Worm (Caenorhabditis elegans): ENCODE data around the gene skr-17.
A peak's percentile ranks its signal among the peaks of the same experiment; 100 is the strongest.

The skr-17 gene

ce11 chrII:7781102-7781616, 2.2 kb upstream of the skr-17 start, which contains the start of the genes snpc-1.1 and spdl-1:
Gene snpc-1.1 (minus strand): TSS chrII:7781301.
Gene spdl-1 (plus strand): TSS chrII:7781566.
- TF ChIP-seq mml-1 (tag; optimal IDR thresholded peaks at IDR 0.05) (no peak), jun-1 (tag; optimal IDR thresholded peaks at IDR 0.05) (no peak), nhr-25 (tag; optimal IDR thresholded peaks at IDR 0.05) (no peak), lin-15B (tag; optimal IDR thresholded peaks at IDR 0.05) (peak; percentile 57), hmg-11 (tag; optimal IDR thresholded peaks at IDR 0.05) (peak; percentile 14), sea-2 (GFP tag; optimal IDR thresholded peaks at IDR 0.05) (no peak), egl-27 (tag; optimal IDR thresholded peaks at IDR 0.05) (no peak), skn-1 (tag; optimal IDR thresholded peaks at IDR 0.05) (no peak), lin-39 (tag; optimal IDR thresholded peaks at IDR 0.05) (no peak), fkh-2 (tag; optimal IDR thresholded peaks at IDR 0.05) (no peak), eor-1 (tag; optimal IDR thresholded peaks at IDR 0.05) (no peak), nhr-28 (tag; optimal IDR thresholded peaks at IDR 0.05) (no peak), pha-4 (tag; optimal IDR thresholded peaks at IDR 0.05) (peak; percentile 51), nfya-1 (tag; optimal IDR thresholded peaks at IDR 0.05; ENCODE audit: insufficient read depth) (peak; percentile 48), ztf-11 (tag; optimal IDR thresholded peaks at IDR 0.05) (no peak)

ce11 chrII:7789605-7790004, 6.3 kb downstream of the skr-17 start:
- TF ChIP-seq ceh-9 (tag; optimal IDR thresholded peaks at IDR 0.05), result no peak
- no peak for TF ChIP-seq unc-39 (tag; optimal IDR thresholded peaks at IDR 0.05)
- TF ChIP-seq daf-12 (tag; optimal IDR thresholded peaks at IDR 0.05), result no peak
- TF ChIP-seq nhr-25 (tag; optimal IDR thresholded peaks at IDR 0.05), result peak; percentile 60
- no peak for TF ChIP-seq ceh-82 (tag; optimal IDR thresholded peaks at IDR 0.05)
- TF ChIP-seq jun-1 (tag; optimal IDR thresholded peaks at IDR 0.05), result no peak
- peak; percentile 17 for TF ChIP-seq ceh-28 (tag; optimal IDR thresholded peaks at IDR 0.05)
- TF ChIP-seq nhr-23 (tag; optimal IDR thresholded peaks at IDR 0.05), result peak; percentile 58
- no peak for TF ChIP-seq ceh-16 (tag; optimal IDR thresholded peaks at IDR 0.05)
- TF ChIP-seq elt-1 (tag; optimal IDR thresholded peaks at IDR 0.05), result peak; percentile 59
- TF ChIP-seq tbx-2 (tag; optimal IDR thresholded peaks at IDR 0.05), result no peak
- no peak for TF ChIP-seq nfya-1 (tag; optimal IDR thresholded peaks at IDR 0.05; ENCODE audit: insufficient read depth)
- no peak for TF ChIP-seq elt-3 (tag; optimal IDR thresholded peaks at IDR 0.05)
- no peak for TF ChIP-seq ZK546.5 (tag; optimal IDR thresholded peaks at IDR 0.05)

- TF ChIP-seq elt-3 (tag; optimal IDR thresholded peaks at IDR 0.05), result peak in 1 of 3 experiments; percentile 50
- peak; percentile 60 for TF ChIP-seq nhr-23 (tag; optimal IDR thresholded peaks at IDR 0.05)
- no peak for TF ChIP-seq nhr-67 (tag; optimal IDR thresholded peaks at IDR 0.05)
- no peak for TF ChIP-seq pqm-1 (tag; optimal IDR thresholded peaks at IDR 0.05)
- TF ChIP-seq jun-1 (tag; optimal IDR thresholded peaks at IDR 0.05), result no peak
- TF ChIP-seq R02D3.7 (tag; optimal IDR thresholded peaks at IDR 0.05), result no peak
- TF ChIP-seq ceh-9 (tag; optimal IDR thresholded peaks at IDR 0.05), result no peak
- peak; percentile 79 for TF ChIP-seq ama-1 (optimal IDR thresholded peaks at IDR 0.05)
- TF ChIP-seq unc-39 (tag; optimal IDR thresholded peaks at IDR 0.05), result no peak
- no peak for TF ChIP-seq mdl-1 (tag; optimal IDR thresholded peaks at IDR 0.05)
- TF ChIP-seq ceh-16 (tag; optimal IDR thresholded peaks at IDR 0.05), result no peak
- TF ChIP-seq nhr-28 (tag; optimal IDR thresholded peaks at IDR 0.05), result no peak
- no peak for TF ChIP-seq lin-15B (tag; optimal IDR thresholded peaks at IDR 0.05)
- no peak for TF ChIP-seq nhr-11 (tag; optimal IDR thresholded peaks at IDR 0.05)
- no peak for TF ChIP-seq mml-1 (tag; optimal IDR thresholded peaks at IDR 0.05)
- no peak for TF ChIP-seq eor-1 (tag; optimal IDR thresholded peaks at IDR 0.05)
- no peak for TF ChIP-seq daf-12 (tag; optimal IDR thresholded peaks at IDR 0.05)
- no peak for TF ChIP-seq pha-4 (tag; optimal IDR thresholded peaks at IDR 0.05)
- TF ChIP-seq nhr-25 (tag; optimal IDR thresholded peaks at IDR 0.05), result peak; percentile 74
- TF ChIP-seq nfya-1 (tag; optimal IDR thresholded peaks at IDR 0.05; ENCODE audit: insufficient read depth), result no peak
- no peak for TF ChIP-seq ceh-28 (tag; optimal IDR thresholded peaks at IDR 0.05)
- TF ChIP-seq nhr-237 (tag; optimal IDR thresholded peaks at IDR 0.05), result no peak
These were observed 7.1 kb downstream of the skr-17 start, which contains the start of gene srlf-1 for ce11 chrII:7790324-7790898. Gene srlf-1 (plus strand): TSS chrII:7790591.

- TF ChIP-seq nhr-77 (tag; optimal IDR thresholded peaks at IDR 0.05), result no peak
- peak; percentile 20 for TF ChIP-seq ceh-28 (tag; optimal IDR thresholded peaks at IDR 0.05)
- TF ChIP-seq mml-1 (tag; optimal IDR thresholded peaks at IDR 0.05), result no peak
- TF ChIP-seq pha-4 (tag; optimal IDR thresholded peaks at IDR 0.05), result peak; percentile 41
- TF ChIP-seq R02D3.7 (tag; optimal IDR thresholded peaks at IDR 0.05), result peak; percentile 18
- no peak for TF ChIP-seq fos-1 (tag; optimal IDR thresholded peaks at IDR 0.05)
- TF ChIP-seq lin-15B (tag; optimal IDR thresholded peaks at IDR 0.05), result no peak
- peak; percentile 67 for TF ChIP-seq nhr-23 (tag; optimal IDR thresholded peaks at IDR 0.05)
- peak; percentile 6 for TF ChIP-seq ceh-82 (tag; optimal IDR thresholded peaks at IDR 0.05)
- peak; percentile 10 for TF ChIP-seq nhr-43 (tag; optimal IDR thresholded peaks at IDR 0.05; ENCODE audit: poor library complexity, severe bottlenecking)
These were observed 8.2 kb downstream of the skr-17 start for ce11 chrII:7791408-7792050.

All from whole organism, L3 larva.